Worm (Caenorhabditis elegans) whole organism, mixed stage, embryonic: ENCODE results near the gene mltn-6.

Source experiments
- blmp-1 ChIP-seq: fragments of 150-350 bp; optimal IDR thresholded peaks from 2 replicates; lab custom pipeline; 2014; ENCODE audit warnings: missing biosample characterization, missing genetic modification characterization
- ceh-39 ChIP-seq: fragments of 150-350 bp; optimal IDR thresholded peaks from 2 replicates; lab custom pipeline; 2014; ENCODE audit warnings: missing biosample characterization, missing genetic modification characterization
- drap-1 ChIP-seq: fragments of 200-800 bp; sonication (Bioruptor generic); optimal IDR thresholded peaks from 3 replicates; lab custom pipeline; 2018; ENCODE audit warnings: mild to moderate bottlenecking, missing genetic modification characterization, missing compliant biosample characterization
- elt-3 ChIP-seq: fragments of 150-350 bp; optimal IDR thresholded peaks from 2 replicates; lab custom pipeline; 2014; ENCODE audit warnings: missing biosample characterization, missing genetic modification characterization
- lin-13 ChIP-seq: fragments of 150-350 bp; optimal IDR thresholded peaks from 2 replicates; lab custom pipeline; 2014; ENCODE audit warnings: missing biosample characterization, missing genetic modification characterization
- mep-1 ChIP-seq: fragments of 150-350 bp; optimal IDR thresholded peaks from 2 replicates; lab custom pipeline; 2017; ENCODE audit warnings: missing biosample characterization, missing genetic modification reagents, missing genetic modification characterization, inconsistent platforms
- nhr-28 ChIP-seq: fragments of 150-350 bp; optimal IDR thresholded peaks from 2 replicates; lab custom pipeline; 2014; ENCODE audit warnings: missing biosample characterization, missing genetic modification characterization
- nhr-76 ChIP-seq: sonication (generic microtip); optimal IDR thresholded peaks from 2 replicates; lab custom pipeline; 2017; ENCODE audit warnings: missing biosample characterization, missing genetic modification characterization
- pha-4 ChIP-seq: fragments of 150-350 bp; optimal IDR thresholded peaks from 2 replicates; lab custom pipeline; 2018; ENCODE audit warnings: missing biosample characterization, missing genetic modification reagents, missing genetic modification characterization
- snpc-4 ChIP-seq: fragments of 150-350 bp; optimal IDR thresholded peaks from 2 replicates; lab custom pipeline; 2014; ENCODE audit warnings: missing biosample characterization, missing genetic modification characterization
- unc-39 ChIP-seq: fragments of 150-350 bp; optimal IDR thresholded peaks from 2 replicates; lab custom pipeline; 2014; ENCODE audit warnings: missing biosample characterization, missing genetic modification characterization
- unc-62 ChIP-seq: fragments of 150-350 bp; optimal IDR thresholded peaks from 2 replicates; lab custom pipeline; 2014; ENCODE audit warnings: missing biosample characterization, missing genetic modification reagents, missing genetic modification characterization

DNA sequence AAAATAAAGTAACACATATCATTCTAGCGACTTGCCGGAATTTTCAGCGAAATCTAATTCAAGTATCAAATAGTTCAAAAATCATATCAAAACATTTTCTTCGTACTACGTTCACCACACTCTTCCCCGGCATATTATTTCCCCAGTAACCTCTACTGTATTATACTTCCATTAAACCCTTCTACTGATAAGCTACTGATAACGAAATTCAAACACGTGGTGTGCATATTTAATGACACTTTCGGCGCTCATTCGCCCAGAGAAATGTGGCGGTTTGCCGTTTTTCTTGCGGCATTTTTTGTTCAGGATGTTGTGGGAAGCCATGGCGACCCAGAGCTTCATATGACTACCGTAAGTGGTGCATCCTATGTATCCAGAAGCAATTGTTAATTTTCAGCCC is 20.7 kb downstream of the mltn-6 start, which contains the start of gene lipl-5:
- TF ChIP-seq lin-13 (tag; lab: Kevin White, UChicago) (no peak), unc-39 (tag; lab: Kevin White, UChicago) (no peak), drap-1 (no peak), blmp-1 (tag; lab: Kevin White, UChicago) (no peak), pha-4 (tag; lab: Kevin White, UChicago) (no peak), ceh-39 (tag; lab: Kevin White, UChicago) (no peak), nhr-76 (tag; lab: Kevin White, UChicago) (no peak), nhr-28 (tag; lab: Kevin White, UChicago) (no peak), snpc-4 (tag; lab: Kevin White, UChicago) (no peak), elt-3 (tag; lab: Kevin White, UChicago) (no peak), mep-1 (tag; lab: Kevin White, UChicago) (no peak), unc-62 (GFP tag; lab: Kevin White, UChicago) (no peak)
